Worm (Caenorhabditis elegans) whole organism, mixed stage, embryonic: ENCODE measurements around the gene C43F9.7.

Experiments used
- lsy-2 ChIP-seq: fragments of 150-350 bp; optimal IDR thresholded peaks from 2 replicates; lab custom pipeline; 2014; ENCODE audit warnings: missing biosample characterization, missing genetic modification characterization
- mep-1 ChIP-seq: fragments of 150-350 bp; optimal IDR thresholded peaks from 2 replicates; lab custom pipeline; 2017; ENCODE audit warnings: missing biosample characterization, missing genetic modification reagents, missing genetic modification characterization, inconsistent platforms
- snpc-4 ChIP-seq: fragments of 150-350 bp; optimal IDR thresholded peaks from 2 replicates; lab custom pipeline; 2014; ENCODE audit warnings: missing biosample characterization, missing genetic modification characterization
- unc-62 ChIP-seq: fragments of 150-350 bp; optimal IDR thresholded peaks from 2 replicates; lab custom pipeline; 2014; ENCODE audit warnings: missing biosample characterization, missing genetic modification reagents, missing genetic modification characterization
- zip-8 ChIP-seq: fragments of 150-350 bp; optimal IDR thresholded peaks from 2 replicates; lab custom pipeline; 2014; ENCODE audit warnings: missing biosample characterization, missing genetic modification characterization

DNA sequence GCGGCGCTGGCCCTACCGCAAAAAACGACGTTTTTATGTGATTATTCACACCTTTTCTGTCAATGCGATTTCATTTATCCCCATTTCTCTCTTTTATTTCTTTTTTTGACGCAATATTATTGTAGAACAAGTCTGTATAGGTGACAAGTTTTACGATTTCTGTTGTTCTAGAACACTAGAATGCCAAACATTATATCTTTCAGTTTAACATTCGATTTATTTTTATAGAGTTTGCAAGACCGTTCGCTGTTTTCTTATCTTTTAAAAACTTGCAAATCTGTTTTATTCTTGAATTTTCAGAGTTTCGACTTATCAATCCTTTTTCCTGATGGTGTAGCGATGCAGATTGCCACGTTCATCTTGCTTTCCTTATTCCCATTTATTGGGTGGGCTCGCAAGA, 17.4 kb downstream of the C43F9.7 start, which contains the start of gene efn-2:
- TF ChIP-seq unc-62 (GFP tag; lab: Kevin White, UChicago) (no peak), mep-1 (tag; lab: Kevin White, UChicago) (no peak), snpc-4 (tag; lab: Kevin White, UChicago) (no peak), lsy-2 (tag; lab: Kevin White, UChicago) (no peak), zip-8 (tag; lab: Kevin White, UChicago) (no peak)
